Worm (Caenorhabditis elegans): ENCODE data around the gene F32A5.8.

F32A5.8 gene

DNA sequence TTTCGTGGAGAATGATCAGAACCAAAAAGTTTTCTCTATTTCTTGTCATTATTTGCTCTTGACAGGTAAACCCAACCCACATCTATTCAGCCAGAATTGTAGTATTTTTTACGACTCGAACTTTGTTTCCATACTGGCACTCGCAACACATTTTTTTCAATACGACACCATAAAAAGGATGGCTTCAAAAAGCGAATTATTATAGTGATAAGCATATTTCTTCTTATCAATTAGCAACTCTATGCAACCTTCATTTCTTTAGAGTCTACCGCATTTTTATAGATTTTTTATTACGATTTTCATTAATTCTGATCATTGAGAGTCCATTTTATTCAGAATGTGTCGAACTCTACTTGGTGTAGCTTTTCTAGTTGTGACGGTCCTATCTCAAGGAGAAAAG is 23.4 kb upstream of the F32A5.8 start, which contains the start of gene ctsa-3.1 (continued):
- TF ChIP-seq odd-2 (tag; optimal IDR thresholded peaks at IDR 0.05): no peak
- no peak for TF ChIP-seq pha-4 (tag; optimal IDR thresholded peaks at IDR 0.05)
- TF ChIP-seq F13H6.1 (tag; optimal IDR thresholded peaks at IDR 0.05): no peak
- TF ChIP-seq hlh-15 (tag; optimal IDR thresholded peaks at IDR 0.05): no peak

DNA sequence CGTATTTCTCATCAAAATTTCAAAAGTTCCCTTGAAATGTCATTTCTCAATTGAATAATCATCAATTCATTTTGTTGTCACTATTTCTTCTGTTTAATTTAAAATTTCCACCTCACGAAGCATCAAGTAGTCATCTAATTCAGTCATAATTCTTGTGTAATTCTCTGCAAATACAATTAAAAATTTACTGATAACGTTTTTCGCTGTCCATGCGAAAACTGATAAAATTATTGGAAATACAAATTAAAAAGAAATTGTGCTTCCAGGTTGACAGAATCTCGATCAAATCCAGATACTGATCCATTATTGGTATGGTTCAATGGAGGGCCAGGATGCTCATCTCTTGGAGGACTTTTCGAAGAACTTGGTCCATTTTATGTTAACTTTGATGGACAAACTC is 22.6 kb upstream of the F32A5.8 start:
- no peak for TF ChIP-seq ceh-6 (GFP tag; optimal IDR thresholded peaks at IDR 0.05)
- no peak for TF ChIP-seq pag-3 (tag; optimal IDR thresholded peaks at IDR 0.05; ENCODE audit: borderline replicate concordance)
- no peak for TF ChIP-seq fax-1 (tag; optimal IDR thresholded peaks at IDR 0.05)
- no peak for TF ChIP-seq ceh-18 (tag; optimal IDR thresholded peaks at IDR 0.05)
- TF ChIP-seq unc-42 (tag; optimal IDR thresholded peaks at IDR 0.05): no peak
- TF ChIP-seq sdc-2 (tag; optimal IDR thresholded peaks at IDR 0.05): no peak
- TF ChIP-seq elt-2 (tag; optimal IDR thresholded peaks at IDR 0.05): no peak
- no peak for TF ChIP-seq Y22D7AL.16 (tag; optimal IDR thresholded peaks at IDR 0.05)
- TF ChIP-seq ceh-48 (tag; optimal IDR thresholded peaks at IDR 0.05): no peak
- no peak for TF ChIP-seq ttx-3 (tag; optimal IDR thresholded peaks at IDR 0.05)
- no peak for TF ChIP-seq ztf-16 (tag; optimal IDR thresholded peaks at IDR 0.05)

DNA sequence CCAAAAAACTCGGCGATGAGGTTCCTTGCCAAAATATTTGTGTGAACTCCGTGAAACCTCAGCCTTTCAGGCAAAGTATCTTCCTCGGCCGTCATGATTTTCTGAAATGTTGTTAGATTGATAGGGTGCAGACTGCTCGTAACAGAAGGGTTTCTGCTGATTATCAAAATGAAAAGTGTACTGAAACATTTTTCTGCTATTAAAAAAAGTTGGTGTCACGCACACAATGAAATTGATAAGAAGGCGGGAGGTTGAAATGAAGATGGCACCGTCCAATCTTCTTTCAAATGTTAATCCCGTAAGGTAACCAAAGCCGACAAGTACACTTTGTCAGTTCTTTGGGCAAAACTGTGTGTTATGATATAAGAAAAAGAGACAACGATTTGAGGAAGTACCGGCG is 19.0 kb upstream of the F32A5.8 start:
- no peak for TF ChIP-seq pag-3 (tag; optimal IDR thresholded peaks at IDR 0.05; ENCODE audit: borderline replicate concordance)
- no peak for TF ChIP-seq ceh-14 (tag; optimal IDR thresholded peaks at IDR 0.05)
- TF ChIP-seq dve-1 (tag; optimal IDR thresholded peaks at IDR 0.05): no peak

- no peak for TF ChIP-seq zip-5 (tag; optimal IDR thresholded peaks at IDR 0.05)
- no peak for TF ChIP-seq ttx-3 (tag; optimal IDR thresholded peaks at IDR 0.05)
- no peak for TF ChIP-seq madf-2 (tag; optimal IDR thresholded peaks at IDR 0.05)
- no peak for TF ChIP-seq K09A11.1 (tag; optimal IDR thresholded peaks at IDR 0.05; ENCODE audit: insufficient read depth)
These were observed 17.7 kb upstream of the F32A5.8 start, which contains the start of gene aqp-1 for ce11 chrII:7238248-7238647. Gene aqp-1, minus strand, starts transcription at chrII:7238349.

ce11 chrII:7238791-7239190 is 17.1 kb upstream of the F32A5.8 start:
- TF ChIP-seq K09A11.1 (tag; optimal IDR thresholded peaks at IDR 0.05; ENCODE audit: insufficient read depth): no peak
- TF ChIP-seq ceh-31 (tag; optimal IDR thresholded peaks at IDR 0.05): no peak
- no peak for TF ChIP-seq pat-9 (tag; optimal IDR thresholded peaks at IDR 0.05)
- TF ChIP-seq fax-1 (tag; optimal IDR thresholded peaks at IDR 0.05): no peak
- TF ChIP-seq che-1 (tag; optimal IDR thresholded peaks at IDR 0.05): no peak

DNA sequence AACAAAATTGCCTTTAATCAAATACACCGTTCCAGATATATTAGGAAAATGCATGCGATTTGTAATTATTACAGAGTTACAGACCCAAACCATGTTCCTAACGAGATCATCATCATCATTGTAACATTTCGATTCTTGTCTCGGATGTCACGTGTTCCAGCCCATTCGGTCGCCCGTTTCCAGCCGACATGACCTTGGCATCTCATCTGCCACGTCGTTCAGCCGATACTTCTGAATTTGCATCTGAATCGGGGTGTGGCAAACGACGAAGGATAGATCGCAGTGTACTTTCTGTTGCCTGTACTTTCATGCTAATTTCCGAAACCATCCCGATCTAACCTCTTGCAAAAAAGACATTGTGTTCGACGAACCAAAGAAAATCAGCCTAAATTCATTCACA is 16.2 kb upstream of the F32A5.8 start:
- TF ChIP-seq ceh-14 (tag; optimal IDR thresholded peaks at IDR 0.05) (no peak), ceh-45 (GFP tag; IDR thresholded peaks at IDR 0.05) (no peak), dmd-4 (tag; optimal IDR thresholded peaks at IDR 0.05; ENCODE audit: borderline replicate concordance) (no peak), nhr-11 (tag; optimal IDR thresholded peaks at IDR 0.05) (no peak), sox-4 (tag; optimal IDR thresholded peaks at IDR 0.05) (no peak), Y22D7AL.16 (tag; optimal IDR thresholded peaks at IDR 0.05) (no peak)

- TF ChIP-seq ceh-30 (tag; optimal IDR thresholded peaks at IDR 0.05): no peak
- TF ChIP-seq rnt-1 (tag; optimal IDR thresholded peaks at IDR 0.05): no peak
- TF ChIP-seq hlh-30 (tag; optimal IDR thresholded peaks at IDR 0.05; ENCODE audit: insufficient read depth): no peak
- TF ChIP-seq ama-1 (optimal IDR thresholded peaks at IDR 0.05): no peak
- TF ChIP-seq hlh-8 (tag; optimal IDR thresholded peaks at IDR 0.05): no peak
- no peak for TF ChIP-seq elt-4 (tag; optimal IDR thresholded peaks at IDR 0.05)
- no peak for TF ChIP-seq odd-2 (tag; optimal IDR thresholded peaks at IDR 0.05)
- TF ChIP-seq ceh-18 (tag; optimal IDR thresholded peaks at IDR 0.05): no peak
- TF ChIP-seq pax-1 (tag; optimal IDR thresholded peaks at IDR 0.05): no peak
- TF ChIP-seq ceh-14 (tag; optimal IDR thresholded peaks at IDR 0.05): no peak
- no peak for TF ChIP-seq F13H6.1 (tag; optimal IDR thresholded peaks at IDR 0.05)
- no peak for TF ChIP-seq hlh-15 (tag; optimal IDR thresholded peaks at IDR 0.05)
- no peak for TF ChIP-seq tbx-2 (tag; optimal IDR thresholded peaks at IDR 0.05)
- no peak for TF ChIP-seq lim-6 (tag; optimal IDR thresholded peaks at IDR 0.05)
- TF ChIP-seq ceh-2 (tag; optimal IDR thresholded peaks at IDR 0.05): no peak
- no peak for TF ChIP-seq hlh-13 (GFP tag; optimal IDR thresholded peaks at IDR 0.05)
- no peak for TF ChIP-seq mec-3 (tag; optimal IDR thresholded peaks at IDR 0.05; ENCODE audit: borderline replicate concordance)
- no peak for TF ChIP-seq ceh-6 (GFP tag; optimal IDR thresholded peaks at IDR 0.05)
- TF ChIP-seq fax-1 (tag; optimal IDR thresholded peaks at IDR 0.05): no peak
- no peak for TF ChIP-seq pha-2 (tag; optimal IDR thresholded peaks at IDR 0.05)
These were observed 13.2 kb upstream of the F32A5.8 start for ce11 chrII:7242754-7243153.
